Worm (Caenorhabditis elegans): ENCODE measurements around the gene cnc-11.

DNA sequence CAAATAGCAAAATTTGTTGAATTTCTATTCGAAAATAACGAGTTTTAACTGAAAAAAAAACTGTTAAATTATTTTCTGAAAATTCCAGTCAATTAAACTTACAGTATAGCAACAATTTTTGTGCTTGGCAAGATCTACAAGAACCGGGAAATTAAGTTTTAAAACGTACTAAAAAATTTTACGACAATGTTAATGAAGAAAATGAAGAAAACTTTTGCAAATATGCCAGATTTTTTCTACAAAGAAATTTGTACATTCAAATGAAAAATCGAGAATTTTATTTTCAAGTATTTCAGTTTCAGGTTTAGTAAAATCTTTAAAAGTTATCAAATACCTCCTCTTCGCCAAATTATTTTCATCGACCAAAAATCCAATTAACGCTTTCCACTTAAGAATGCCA is at the start of gene cnc-11:
- TF ChIP-seq pha-4 (tag; optimal IDR thresholded peaks at IDR 0.05) (no peak), nhr-76 (tag; optimal IDR thresholded peaks at IDR 0.05) (no peak), ztf-11 (tag; optimal IDR thresholded peaks at IDR 0.05) (no peak), blmp-1 (tag; optimal IDR thresholded peaks at IDR 0.05) (no peak), sem-2 (GFP tag; optimal IDR thresholded peaks at IDR 0.05) (no peak), nhr-12 (tag; optimal IDR thresholded peaks at IDR 0.05) (no peak), unc-62 (GFP tag; optimal IDR thresholded peaks at IDR 0.05) (no peak), flh-1 (GFP tag; optimal IDR thresholded peaks at IDR 0.05) (no peak), ces-1 (GFP tag; optimal IDR thresholded peaks at IDR 0.05) (no peak), lsy-2 (tag; optimal IDR thresholded peaks at IDR 0.05) (no peak), elt-3 (tag; optimal IDR thresholded peaks at IDR 0.05) (no peak), bed-3 (GFP tag; optimal IDR thresholded peaks at IDR 0.05) (no peak)
